Fruit fly (Drosophila melanogaster) whole organism, embryonic: Measurements from ENCODE around the gene Sf3b6.
A peak's percentile ranks its signal among the peaks of the same experiment; 100 is the strongest.
"Not testable (repeated sequence)": the region's sequence is repeated elsewhere in the genome, so short reads cannot be mapped to it uniquely, and the experiment has no call there.

Experiments used
- Bdp1 ChIP-seq: fragments of 200-800 bp; sonication (Bioruptor generic); optimal IDR thresholded peaks from 3 replicates; lab custom pipeline; 2016; ENCODE audit warnings: missing biosample characterization, missing genetic modification characterization
- CG10543 ChIP-seq: fragments of 200-800 bp; sonication (Bioruptor generic); optimal IDR thresholded peaks from 3 replicates; lab custom pipeline; 2017; ENCODE audit warnings: missing biosample characterization, mild to moderate bottlenecking, missing genetic modification characterization, moderate library complexity
- CG12744 ChIP-seq: fragments of 200-800 bp; sonication (Bioruptor generic); optimal IDR thresholded peaks from 2 replicates; lab custom pipeline; 2016; ENCODE audit warnings: missing biosample characterization, missing genetic modification characterization
- CG14710 ChIP-seq: fragments of 200-800 bp; sonication (Bioruptor generic); optimal IDR thresholded peaks from 3 replicates; lab custom pipeline; 2019; ENCODE audit warnings: missing biosample characterization, mild to moderate bottlenecking, missing genetic modification characterization, moderate library complexity
- CG15269 ChIP-seq: fragments of 200-800 bp; sonication (Bioruptor generic); optimal IDR thresholded peaks from 2 replicates; lab custom pipeline; 2018; ENCODE audit warnings: missing biosample characterization, mild to moderate bottlenecking, missing genetic modification characterization, moderate library complexity
- CG15479 ChIP-seq: fragments of 200-800 bp; sonication (Bioruptor generic); optimal IDR thresholded peaks from 3 replicates; lab custom pipeline; 2019; ENCODE audit warnings: missing biosample characterization, mild to moderate bottlenecking, missing genetic modification characterization, moderate library complexity
- CG16779 ChIP-seq: fragments of 200-800 bp; sonication (Bioruptor generic); IDR thresholded peaks from 2 replicates; pipeline ENCODE4 v1.3.6; 2022; ENCODE audit warnings: missing biosample characterization, missing genetic modification characterization
- CG17361 ChIP-seq: fragments of 200-800 bp; sonication (Bioruptor generic); IDR thresholded peaks from 3 replicates; pipeline ENCODE4 v1.3.6; 2022; ENCODE audit warnings: missing biosample characterization, missing genetic modification characterization
- CG2712 ChIP-seq: fragments of 200-800 bp; optimal IDR thresholded peaks from 3 replicates; lab custom pipeline; 2019; ENCODE audit warnings: missing biosample characterization, mild to moderate bottlenecking, missing genetic modification characterization, moderate library complexity
- CG33213 ChIP-seq: fragments of 200-800 bp; sonication (Bioruptor generic); optimal IDR thresholded peaks from 3 replicates; lab custom pipeline; 2016; ENCODE audit warnings: missing biosample characterization, missing genetic modification characterization
- CG34376 ChIP-seq: fragments of 200-800 bp; sonication (Bioruptor generic); optimal IDR thresholded peaks from 2 replicates; lab custom pipeline; 2018; ENCODE audit warnings: missing biosample characterization, mild to moderate bottlenecking, missing genetic modification characterization
- CG6254 ChIP-seq: fragments of 200-800 bp; sonication (Bioruptor generic); optimal IDR thresholded peaks from 3 replicates; lab custom pipeline; 2017; ENCODE audit warnings: mild to moderate bottlenecking, missing biosample characterization, missing genetic modification reagents, missing genetic modification characterization
- CG8290 ChIP-seq, 3 experiments: fragments of 200-800 bp; sonication (Bioruptor generic); optimal IDR thresholded peaks; 2 replicates each; lab custom pipeline; 2016 to 2019; ENCODE audit warnings: missing biosample characterization in 3 of 3, missing genetic modification characterization in 3 of 3, mild to moderate bottlenecking in 2 of 3, moderate library complexity in 1 of 3
- CG8924 ChIP-seq: fragments of 200-800 bp; optimal IDR thresholded peaks from 3 replicates; lab custom pipeline; 2019; ENCODE audit warnings: missing biosample characterization, mild to moderate bottlenecking, missing genetic modification characterization, moderate library complexity
- CG8944 ChIP-seq: fragments of 200-800 bp; sonication (Bioruptor generic); optimal IDR thresholded peaks from 3 replicates; lab custom pipeline; 2016; ENCODE audit warnings: missing biosample characterization, missing genetic modification characterization
- ERR ChIP-seq: fragments of 200-800 bp; sonication (Bioruptor generic); optimal IDR thresholded peaks from 2 replicates; lab custom pipeline; 2016; ENCODE audit warnings: missing biosample characterization, missing genetic modification characterization
- Ets65A ChIP-seq: fragments of 200-800 bp; sonication (Bioruptor generic); peaks from one replicate; lab custom pipeline; 2016; ENCODE audit warnings: missing biosample characterization, missing genetic modification characterization
- H15 ChIP-seq: fragments of 200-800 bp; sonication (Bioruptor generic); IDR thresholded peaks from 3 replicates; pipeline ENCODE4 v1.3.6; 2022; ENCODE audit warnings: missing biosample characterization, missing genetic modification characterization
- Hr3 ChIP-seq: fragments of 200-800 bp; sonication (Bioruptor generic); optimal IDR thresholded peaks from 3 replicates; lab custom pipeline; 2016; ENCODE audit warnings: missing biosample characterization, missing genetic modification characterization
- Nf-YC ChIP-seq: fragments of 200-800 bp; optimal IDR thresholded peaks from 3 replicates; lab custom pipeline; 2019; ENCODE audit warnings: missing biosample characterization, mild to moderate bottlenecking, missing genetic modification characterization, moderate library complexity
- Optix ChIP-seq: fragments of 200-800 bp; sonication (Bioruptor generic); IDR thresholded peaks from 3 replicates; pipeline ENCODE4 v1.3.6; 2022; ENCODE audit warnings: missing biosample characterization, missing genetic modification characterization
- TFAM ChIP-seq: fragments of 200-800 bp; sonication (Bioruptor generic); optimal IDR thresholded peaks from 2 replicates; lab custom pipeline; 2017; ENCODE audit warnings: missing biosample characterization, missing genetic modification characterization, inconsistent platforms
- br ChIP-seq: fragments of >200 bp; optimal IDR thresholded peaks from 2 replicates; lab custom pipeline; 2017
- fd3F ChIP-seq: fragments of 200-800 bp; sonication (Bioruptor generic); optimal IDR thresholded peaks from 2 replicates; lab custom pipeline; 2018; ENCODE audit warnings: missing biosample characterization, mild to moderate bottlenecking, missing genetic modification characterization, moderate library complexity
- ftz-f1 ChIP-seq: fragments of 200-800 bp; sonication (Bioruptor generic); optimal IDR thresholded peaks from 2 replicates; lab custom pipeline; 2016; ENCODE audit warnings: missing biosample characterization, missing genetic modification characterization
- gcm ChIP-seq: fragments of 200-800 bp; sonication (Bioruptor generic); optimal IDR thresholded peaks from 2 replicates; lab custom pipeline; 2019; ENCODE audit warnings: missing biosample characterization, mild to moderate bottlenecking, missing genetic modification characterization, moderate library complexity
- lmd ChIP-seq: fragments of 200-800 bp; sonication (Bioruptor generic); IDR thresholded peaks from 2 replicates; pipeline ENCODE4 v1.3.6; 2022; ENCODE audit warnings: missing biosample characterization, missing genetic modification characterization
- nmo ChIP-seq: fragments of 200-800 bp; sonication (Bioruptor generic); optimal IDR thresholded peaks from 2 replicates; lab custom pipeline; 2018; ENCODE audit warnings: missing biosample characterization, mild to moderate bottlenecking, missing genetic modification characterization, moderate library complexity
- pb ChIP-seq: fragments of 200-800 bp; sonication (Bioruptor generic); optimal IDR thresholded peaks from 3 replicates; lab custom pipeline; 2016; ENCODE audit warnings: missing biosample characterization, missing genetic modification characterization
- pnt ChIP-seq: fragments of 200-800 bp; sonication (Bioruptor generic); optimal IDR thresholded peaks from 3 replicates; lab custom pipeline; 2016; ENCODE audit warnings: missing biosample characterization, missing genetic modification characterization
- seq ChIP-seq: fragments of 200-800 bp; sonication (Bioruptor generic); IDR thresholded peaks from 2 replicates; pipeline ENCODE4 v1.3.6; 2022; ENCODE audit warnings: missing biosample characterization, missing genetic modification characterization
- shn ChIP-seq: fragments of 200-800 bp; sonication (Bioruptor generic); optimal IDR thresholded peaks from 3 replicates; lab custom pipeline; 2016; ENCODE audit warnings: missing biosample characterization, missing genetic modification characterization
- sqz ChIP-seq: fragments of 200-800 bp; sonication (Bioruptor generic); optimal IDR thresholded peaks from 3 replicates; lab custom pipeline; 2018; ENCODE audit warnings: missing biosample characterization, mild to moderate bottlenecking, missing genetic modification characterization
- stc ChIP-seq: fragments of 200-800 bp; sonication (Bioruptor generic); IDR thresholded peaks from 2 replicates; pipeline ENCODE4 v1.3.6; 2022; ENCODE audit warnings: missing biosample characterization, missing genetic modification characterization

Sf3b6 gene

DNA sequence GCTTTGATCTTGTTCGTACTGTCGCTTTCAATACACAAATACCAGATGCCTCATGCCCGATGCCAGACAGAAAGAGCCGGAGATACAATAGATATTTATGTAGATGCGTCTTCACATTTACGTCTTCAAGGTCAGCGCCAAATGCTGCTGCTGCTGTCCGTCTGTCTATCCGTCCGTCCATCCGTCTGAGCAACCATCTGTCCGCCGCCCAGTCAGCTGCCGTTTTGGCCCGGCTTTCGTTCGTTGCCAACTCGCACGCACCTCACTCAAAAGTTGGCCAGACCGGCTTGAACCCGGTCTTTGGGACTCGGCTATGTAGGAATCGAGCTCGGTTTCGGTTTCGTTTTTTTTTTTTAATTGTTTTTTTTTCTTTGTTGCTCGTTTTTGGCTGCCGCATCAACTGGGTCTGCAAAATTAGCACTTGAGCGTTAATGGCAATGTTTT lies 38.0 kb downstream of the Sf3b6 start (continued):
- TF ChIP-seq Nf-YC (tag; lab: Kevin White, UChicago) = no peak
- peak; percentile 36 for TF ChIP-seq CG10543 (GFP tag; lab: Kevin White, UChicago)
- no peak for TF ChIP-seq gcm (GFP tag; lab: Kevin White, UChicago)
- no peak for TF ChIP-seq CG2712 (tag; lab: Kevin White, UChicago)
- no peak for TF ChIP-seq fd3F (GFP tag; lab: Kevin White, UChicago)
- no peak for TF ChIP-seq shn (GFP tag; lab: Kevin White, UChicago)
- no peak for TF ChIP-seq CG8944 (GFP tag; lab: Kevin White, UChicago)
- TF ChIP-seq CG15269 (tag; lab: Kevin White, UChicago) = no peak
- no peak for TF ChIP-seq CG8924 (tag; lab: Kevin White, UChicago)
- peak; percentile 71 for TF ChIP-seq ftz-f1 (GFP tag; lab: Kevin White, UChicago)
- no peak for TF ChIP-seq seq (GFP tag; lab: Robert Waterston, UW)
- TF ChIP-seq sqz (GFP tag; lab: Kevin White, UChicago) = peak; percentile 33
- no peak for TF ChIP-seq CG14710 (tag; lab: Kevin White, UChicago)

DNA sequence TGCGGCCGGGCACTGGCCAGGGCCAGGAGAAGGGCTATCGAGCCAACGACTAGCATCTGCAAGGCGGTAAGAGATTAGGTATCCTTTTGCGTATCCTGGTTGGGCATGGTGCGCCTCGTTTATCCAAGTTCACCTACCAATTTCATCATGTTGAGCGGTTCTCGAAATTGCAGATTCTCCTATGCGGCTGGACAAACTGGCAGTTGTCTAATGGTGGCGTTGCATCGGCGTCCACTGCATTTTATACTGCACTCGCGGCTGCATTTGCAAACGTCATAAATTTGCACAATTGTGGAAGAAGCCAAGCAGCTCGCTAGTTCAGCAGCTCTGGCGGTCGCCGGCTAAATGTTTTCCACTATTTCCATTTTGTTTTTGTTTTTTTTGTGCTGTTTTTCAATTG lies 40.4 kb downstream of the Sf3b6 start, which contains the start of gene Acp65Aa:
Gene Acp65Aa (minus strand): TSS at position 215 of the 400 bp plus-strand sequence.
- TF ChIP-seq Hr3 (GFP tag; lab: Kevin White, UChicago) = no peak
- TF ChIP-seq CG17361 (GFP tag; lab: Robert Waterston, UW) = no peak
- TF ChIP-seq CG8290 (GFP tag; optimal IDR thresholded peaks at IDR 0.05; lab: Kevin White, UChicago) = no peak
- no peak for TF ChIP-seq CG8290 (tag; optimal IDR thresholded peaks at IDR 0.05; lab: Kevin White, UChicago)
- no peak for TF ChIP-seq br
- peak; percentile 90 for TF ChIP-seq Ets65A (GFP tag; lab: Kevin White, UChicago)
- no peak for TF ChIP-seq Optix
- TF ChIP-seq ERR = no peak
- no peak for TF ChIP-seq nmo (GFP tag; lab: Kevin White, UChicago)
- no peak for TF ChIP-seq pb (GFP tag; lab: Kevin White, UChicago)
- 0 out of 2 replicates have a peak, but pooled peaks have one; percentile 4 for TF ChIP-seq lmd (GFP tag; lab: Robert Waterston, UW)
- no peak for TF ChIP-seq pnt
- no peak for TF ChIP-seq stc (GFP tag; lab: Robert Waterston, UW)
- TF ChIP-seq, all 482 proteins: peak for 2

DNA sequence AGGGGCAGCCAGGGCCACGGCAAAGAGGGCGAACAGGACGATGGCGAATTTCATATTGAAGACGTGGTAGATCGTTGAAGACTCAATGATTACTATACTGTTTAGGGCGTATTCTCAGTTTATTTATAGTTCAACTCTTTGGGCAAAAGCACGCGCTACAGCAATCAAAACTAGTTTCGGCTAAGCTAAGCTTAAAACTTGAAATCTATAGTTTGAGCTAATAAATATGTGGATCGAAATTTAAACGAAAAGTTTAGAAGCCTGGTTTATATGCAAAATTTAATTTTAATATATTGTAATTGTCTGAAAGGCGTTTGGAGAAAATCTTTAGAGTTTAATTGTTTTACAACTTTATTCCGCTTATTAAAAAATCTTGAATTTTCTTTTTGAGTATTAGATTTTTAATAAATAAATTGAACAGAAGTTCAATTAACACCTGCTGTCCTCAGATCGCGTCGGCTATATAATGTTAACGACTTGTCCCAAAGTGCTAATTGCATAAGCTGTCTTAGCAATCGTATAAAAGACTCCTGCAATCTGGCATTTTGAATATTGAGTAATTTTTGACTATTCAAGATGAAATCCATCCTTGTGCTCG lies 42.1 kb downstream of the Sf3b6 start, which contains the start of the genes Cpr65Ax2 and Lcp65Aa:
Gene Cpr65Ax2 (minus strand): TSS at position 101 of the 598 bp plus-strand sequence.
Gene Lcp65Aa (plus strand): TSS at position 548 of the 598 bp plus-strand sequence.
- not testable (repeated sequence) for TF ChIP-seq CG33213; H15 (GFP tag; lab: Robert Waterston, UW); CG12744
- TF ChIP-seq, all 482 proteins: peak for 0; not testable (repeated sequence) for 482

DNA sequence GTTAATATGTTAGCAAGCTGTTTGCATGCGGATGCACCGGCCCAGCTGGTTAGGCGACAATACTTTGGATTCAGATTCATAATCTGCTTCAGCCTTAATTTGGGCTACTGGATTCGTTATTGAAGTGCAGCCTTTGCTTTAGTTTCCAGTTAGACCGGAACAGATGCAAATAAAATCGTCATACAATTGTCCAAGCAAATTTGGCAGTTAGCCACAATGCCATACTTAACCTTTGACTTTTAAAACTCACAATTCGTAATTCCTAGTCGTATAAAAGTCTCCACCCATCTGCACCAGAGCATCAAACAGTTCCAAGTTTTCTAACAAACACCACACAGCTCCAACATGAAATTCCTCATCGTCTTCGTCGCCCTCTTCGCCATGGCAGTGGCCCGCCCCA lies 43.7 kb downstream of the Sf3b6 start, which contains the start of gene Lcp65Ab1:
Gene Lcp65Ab1 (plus strand): TSS at position 301 of the 400 bp plus-strand sequence.
- not testable (repeated sequence) for TF ChIP-seq Bdp1; CG6254; CG16779 (GFP tag; lab: Robert Waterston, UW)

DNA sequence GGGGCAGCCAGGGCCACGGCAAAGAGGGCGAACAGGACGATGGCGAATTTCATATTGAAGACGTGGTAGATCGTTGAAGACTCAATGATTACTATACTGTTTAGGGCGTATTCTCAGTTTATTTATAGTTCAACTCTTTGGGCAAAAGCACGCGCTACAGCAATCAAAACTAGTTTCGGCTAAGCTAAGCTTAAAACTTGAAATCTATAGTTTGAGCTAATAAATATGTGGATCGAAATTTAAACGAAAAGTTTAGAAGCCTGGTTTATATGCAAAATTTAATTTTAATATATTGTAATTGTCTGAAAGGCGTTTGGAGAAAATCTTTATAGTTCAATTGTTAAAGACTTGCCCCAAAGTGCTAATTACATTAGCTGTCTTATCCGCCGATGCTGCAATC lies 45.1 kb downstream of the Sf3b6 start, which contains the start of gene Cpr65Ax1:
Gene Cpr65Ax1 (minus strand): TSS at position 101 of the 400 bp plus-strand sequence.
- TF ChIP-seq CG34376; TFAM (GFP tag; lab: Kevin White, UChicago); CG15479: not testable (repeated sequence)
- TF ChIP-seq, all 482 proteins: peak for 0; not testable (repeated sequence) for 482
